Fruit fly (Drosophila melanogaster) whole organism, larva: Measurements from ENCODE around the gene CG6012.

Experiments
- noc ChIP-seq: fragments of 200-800 bp; sonication (Bioruptor generic); optimal IDR thresholded peaks from 3 replicates; lab custom pipeline; 2019; ENCODE audit warnings: missing biosample characterization, mild to moderate bottlenecking, missing genetic modification characterization, moderate library complexity

Gene CG6012

DNA sequence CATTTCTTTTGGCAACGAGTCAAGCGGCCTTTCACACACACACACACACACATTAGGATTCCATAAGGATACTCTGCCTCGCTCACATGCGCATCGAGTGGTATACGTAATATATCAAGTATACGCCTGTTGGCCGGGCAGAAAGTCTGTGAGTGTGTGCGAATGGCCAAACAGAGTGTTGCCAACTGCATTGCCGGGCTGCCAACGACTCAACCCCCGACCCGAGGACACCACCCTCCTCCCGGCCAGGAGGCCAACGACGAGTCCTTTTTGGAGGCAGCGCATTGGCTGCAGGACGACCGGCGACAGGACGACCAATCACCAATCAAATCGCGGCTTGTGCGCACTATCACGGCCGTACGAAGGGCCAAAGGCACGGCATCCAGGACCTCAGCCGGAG, 16.4 kb upstream of the CG6012 start:
- no peak for TF ChIP-seq noc (tag; lab: Kevin White, UChicago)

dm6 chr2L:16876555-16876954, 15.3 kb upstream of the CG6012 start:
- TF ChIP-seq noc (tag; lab: Kevin White, UChicago), result no peak

- no peak for TF ChIP-seq noc (tag; lab: Kevin White, UChicago)
Observed at dm6 chr2L:16874924-16875323, 13.6 kb upstream of the CG6012 start.

- TF ChIP-seq noc (tag; lab: Kevin White, UChicago), result no peak
Observed at dm6 chr2L:16868897-16869324, 7.6 kb upstream of the CG6012 start.

dm6 chr2L:16862526-16862925, 1.2 kb upstream of the CG6012 start:
- no peak for TF ChIP-seq noc (tag; lab: Kevin White, UChicago)

dm6 chr2L:16859566-16859965, 1.7 kb downstream of the CG6012 start:
- no peak for TF ChIP-seq noc (tag; lab: Kevin White, UChicago)

DNA sequence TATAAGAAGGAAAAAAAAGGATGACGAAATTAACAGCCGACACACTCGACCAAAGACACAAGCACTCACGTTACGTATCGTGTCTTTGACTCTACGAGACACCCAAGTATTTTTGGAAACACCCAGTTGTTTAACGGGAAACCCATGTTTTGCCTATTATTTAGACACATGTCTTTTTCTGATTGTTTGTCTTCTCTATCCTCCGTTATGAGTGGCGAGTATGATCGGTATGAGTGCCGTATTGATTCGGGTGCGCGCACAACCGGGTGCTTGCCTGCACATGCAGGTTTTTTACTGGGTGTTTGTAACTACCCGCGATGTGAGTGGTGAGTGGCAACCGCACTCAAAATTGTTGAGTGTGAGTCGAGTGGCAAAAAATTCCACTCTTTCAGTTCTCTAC, 2.2 kb downstream of the CG6012 start:
- TF ChIP-seq noc (tag; lab: Kevin White, UChicago), result no peak

dm6 chr2L:16858466-16859007, 2.8 kb downstream of the CG6012 start, which contains the start of gene CG31809:
CG31809 (minus strand) TSS chr2L:16858714.
- no peak for TF ChIP-seq noc (tag; lab: Kevin White, UChicago)

DNA sequence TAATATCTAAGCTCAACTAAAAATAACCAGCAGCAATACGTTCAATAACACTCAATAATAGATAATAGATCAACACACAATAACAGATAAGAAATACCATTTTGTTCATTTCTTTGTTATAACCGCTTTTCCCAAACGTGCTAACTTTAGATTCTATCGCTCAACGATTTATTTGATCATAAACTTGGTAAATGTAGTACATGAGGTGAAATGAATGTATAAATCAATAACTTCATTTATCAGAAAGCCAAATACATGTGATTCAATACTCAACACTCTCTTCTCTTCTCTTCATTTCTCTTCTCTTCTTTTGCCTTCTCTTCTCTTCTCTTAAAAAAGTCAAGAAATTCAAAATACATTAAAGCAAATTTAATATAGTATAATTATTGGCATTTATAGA, 3.6 kb downstream of the CG6012 start:
- TF ChIP-seq noc (tag; lab: Kevin White, UChicago), result peak; percentile 52

- TF ChIP-seq noc (tag; lab: Kevin White, UChicago), result no peak
Observed at dm6 chr2L:16857131-16857530, 4.2 kb downstream of the CG6012 start.

dm6 chr2L:16852318-16852932, 8.9 kb downstream of the CG6012 start, which contains the start of gene CG31810:
CG31810 (minus strand) TSS chr2L:16852368.
- no peak for TF ChIP-seq noc (tag; lab: Kevin White, UChicago)

DNA sequence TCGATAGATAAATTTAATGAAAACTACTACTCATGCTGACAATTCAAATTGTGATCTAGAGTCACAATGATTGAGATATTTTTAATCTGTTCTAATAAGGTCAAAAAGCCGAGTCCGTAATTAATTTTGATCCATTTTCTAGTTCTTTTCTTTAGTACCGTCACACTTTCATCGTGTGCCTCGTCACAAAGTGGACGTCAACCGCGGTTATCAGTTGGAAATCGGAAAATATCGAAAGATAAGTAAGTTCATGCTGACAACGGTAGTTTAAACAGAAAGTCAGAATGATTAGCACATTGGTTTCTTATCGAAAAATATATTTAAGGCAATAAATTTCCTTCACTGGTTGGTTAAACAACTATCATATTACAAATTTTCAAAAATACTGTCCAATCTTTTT, 10.8 kb downstream of the CG6012 start:
- TF ChIP-seq noc (tag; lab: Kevin White, UChicago), result no peak

- no peak for TF ChIP-seq noc (tag; lab: Kevin White, UChicago)
Observed at dm6 chr2L:16848670-16849069, 12.6 kb downstream of the CG6012 start, which contains the start of gene CG13284. CG13284 (minus strand) TSS chr2L:16848716.

dm6 chr2L:16847948-16848347, 13.3 kb downstream of the CG6012 start:
- no peak for TF ChIP-seq noc (tag; lab: Kevin White, UChicago)

DNA sequence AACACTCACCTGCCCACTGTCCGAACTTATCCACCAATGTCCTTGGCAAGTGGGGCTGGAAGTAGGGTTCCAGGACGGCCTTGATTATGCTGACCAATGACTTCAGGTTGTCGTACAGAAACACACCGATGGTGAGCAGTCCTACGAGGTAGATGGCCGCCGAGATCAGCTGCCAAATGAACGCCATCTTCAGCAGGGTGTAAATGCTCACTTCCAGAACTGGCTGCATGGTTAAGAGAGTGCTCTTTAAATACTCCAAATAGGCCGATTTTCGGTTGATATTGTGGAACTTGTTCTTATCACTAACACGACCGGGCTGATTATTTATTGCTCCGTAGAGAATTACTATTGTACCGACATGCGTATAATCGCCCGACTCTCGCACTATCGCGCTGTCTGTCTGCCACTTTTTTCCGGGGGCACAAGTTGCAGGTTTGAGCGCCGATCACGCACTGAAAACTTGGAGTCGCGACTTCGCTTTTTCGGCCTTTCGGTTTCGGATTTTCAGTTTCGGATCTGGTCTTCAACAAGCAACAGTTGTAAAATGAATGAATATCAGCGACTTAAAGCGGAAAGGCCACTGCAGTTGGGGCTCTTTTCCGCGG, 14.4 kb downstream of the CG6012 start:
- peak; percentile 55 for TF ChIP-seq noc (tag; lab: Kevin White, UChicago)

DNA sequence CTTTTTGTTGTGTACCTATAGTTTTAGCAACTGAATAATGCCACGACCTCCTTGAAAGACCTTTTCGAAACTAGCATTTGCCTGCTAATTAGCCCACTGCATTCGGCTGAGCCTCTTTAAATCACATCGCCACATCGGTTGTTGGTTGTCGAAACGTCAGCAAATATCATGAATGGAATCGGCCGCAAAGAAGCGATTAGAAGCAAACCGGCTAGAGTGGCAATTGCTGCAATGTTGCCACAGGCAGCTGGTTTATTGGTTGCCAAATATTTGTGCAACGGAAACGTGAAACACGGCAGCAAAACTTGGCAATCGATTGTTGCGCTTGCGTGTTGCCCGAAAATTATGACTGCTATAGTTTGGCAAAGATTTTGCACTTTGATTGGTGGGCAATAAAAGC, 16.1 kb downstream of the CG6012 start:
- TF ChIP-seq noc (tag; lab: Kevin White, UChicago), result no peak

- TF ChIP-seq noc (tag; lab: Kevin White, UChicago), result no peak
Observed at dm6 chr2L:16843336-16843735, 18.0 kb downstream of the CG6012 start.
